Fruit fly (Drosophila melanogaster): Measurements from ENCODE around the gene CG15199.

The CG15199 gene

DNA sequence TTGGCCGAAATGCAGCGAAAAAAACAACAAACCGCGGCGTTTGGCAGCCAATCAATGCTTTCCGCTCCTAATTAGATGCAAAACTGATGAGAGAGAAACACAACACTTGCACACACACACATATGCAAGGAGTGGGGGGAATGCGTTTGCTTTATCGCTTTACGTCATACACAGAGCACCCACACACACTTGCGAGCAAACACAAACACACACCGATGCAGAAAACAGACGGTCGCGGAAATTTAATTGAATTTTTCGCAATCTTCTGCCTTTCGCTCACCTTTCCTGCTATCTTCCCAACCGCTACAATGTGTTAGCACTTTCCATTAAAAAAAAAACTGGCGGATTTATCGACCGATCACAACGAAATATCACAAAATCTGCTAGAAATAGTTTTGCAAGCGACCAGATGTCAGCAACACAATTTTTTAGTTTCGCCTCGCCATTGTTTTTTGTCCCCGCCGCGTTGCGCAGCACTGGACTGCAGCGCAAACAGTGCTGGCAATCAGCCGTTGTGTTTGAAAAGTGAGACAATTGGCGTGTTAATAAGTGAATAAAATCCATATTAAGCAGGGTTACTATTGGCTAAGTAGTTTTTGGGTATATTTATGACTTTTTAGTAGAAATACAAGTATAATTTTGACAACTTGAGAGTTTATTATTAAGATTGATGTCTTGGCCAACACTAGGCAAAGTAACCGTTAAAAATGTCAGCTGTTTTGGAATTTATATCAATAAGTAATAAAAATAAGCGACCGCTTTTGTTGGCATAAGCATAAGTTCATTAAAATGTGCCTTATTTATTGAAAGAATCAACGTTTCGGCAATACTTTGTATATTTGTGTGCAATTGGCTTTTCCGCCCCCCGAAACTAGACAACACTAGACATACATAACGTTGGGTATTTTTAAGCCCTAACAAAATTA is 4.8 kb downstream of the CG15199 start, which contains the start of gene Klp10A (continued):
- TF ChIP-seq dac (GFP tag; optimal IDR thresholded peaks at IDR 0.05) (no peak), CG31627 (GFP tag; optimal IDR thresholded peaks at IDR 0.05) (peak; percentile 39), CG10631 (GFP tag; optimal IDR thresholded peaks at IDR 0.05) (peak; percentile 36), net (GFP tag; optimal IDR thresholded peaks at IDR 0.05) (no peak), lz (GFP tag; optimal IDR thresholded peaks at IDR 0.05) (peak; percentile 48), CG3919 (GFP tag; optimal IDR thresholded peaks at IDR 0.05) (no peak), CG8632 (GFP tag; optimal IDR thresholded peaks at IDR 0.05) (no peak), CG7368 (GFP tag; optimal IDR thresholded peaks at IDR 0.05) (peak; percentile 34), eg (GFP tag; IDR thresholded peaks at IDR 0.05) (no peak), Eip93F (GFP tag; optimal IDR thresholded peaks at IDR 0.05) (no peak)

DNA sequence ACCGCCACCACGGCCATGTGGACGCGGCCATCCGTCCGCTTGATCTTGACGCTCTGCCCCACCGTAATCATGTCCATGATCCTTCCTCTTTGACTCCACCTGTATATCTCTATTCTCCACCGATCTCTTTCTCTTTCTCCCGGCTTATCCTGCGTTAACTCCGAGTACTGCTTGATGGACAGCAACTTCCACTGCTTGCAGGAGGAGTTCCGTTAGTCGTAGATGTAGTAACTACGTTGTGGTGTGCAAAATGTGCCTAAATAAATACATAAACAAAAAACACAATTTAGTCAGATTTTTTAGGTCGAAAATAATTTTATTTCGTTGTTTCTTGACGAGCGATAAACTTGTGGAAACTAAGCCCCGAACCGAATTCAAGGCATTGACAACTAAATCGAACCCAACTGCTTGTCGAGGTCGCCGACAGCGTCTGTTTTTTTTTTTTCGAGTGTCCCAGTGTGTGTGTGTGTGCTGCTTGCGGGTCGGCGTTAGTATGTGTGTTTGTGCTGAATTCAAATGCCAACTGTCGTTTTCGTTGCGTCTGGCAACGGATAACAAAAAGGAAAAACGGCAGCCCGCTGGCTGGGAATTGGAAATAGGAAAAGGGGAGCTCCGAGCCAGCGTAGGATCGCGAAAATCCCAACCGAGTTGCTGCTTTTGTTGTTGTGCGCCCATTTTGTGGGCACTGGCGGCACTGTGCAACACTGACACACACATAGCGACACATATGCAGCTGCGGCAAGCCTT is 5.6 kb downstream of the CG15199 start:
- no peak for TF ChIP-seq CG3032 (tag; optimal IDR thresholded peaks at IDR 0.05)
- no peak for TF ChIP-seq CG4318 (GFP tag; optimal IDR thresholded peaks at IDR 0.05)
- TF ChIP-seq CG8632 (GFP tag; optimal IDR thresholded peaks at IDR 0.05) = no peak
- TF ChIP-seq vri (GFP tag; optimal IDR thresholded peaks at IDR 0.05) = no peak
- no peak for TF ChIP-seq achi (GFP tag; optimal IDR thresholded peaks at IDR 0.05)
- no peak for TF ChIP-seq Sox102F (GFP tag; optimal IDR thresholded peaks at IDR 0.05)
- 0 out of 2 replicates have a peak, but pooled peaks have one; percentile 7 for TF ChIP-seq CG15336 (GFP tag; IDR thresholded peaks at IDR 0.05)
- no peak for TF ChIP-seq OdsH (GFP tag; optimal IDR thresholded peaks at IDR 0.05)
- no peak for TF ChIP-seq Blimp-1 (GFP tag; optimal IDR thresholded peaks at IDR 0.05)
- TF ChIP-seq Sox15 (GFP tag; optimal IDR thresholded peaks at IDR 0.05) = no peak
- TF ChIP-seq eg (GFP tag; IDR thresholded peaks at IDR 0.05) = no peak
- TF ChIP-seq CG10669 (GFP tag; optimal IDR thresholded peaks at IDR 0.05) = no peak
- peak; percentile 41 for TF ChIP-seq svp (GFP tag)
- TF ChIP-seq CG6163 (GFP tag; IDR thresholded peaks at IDR 0.05) = no peak
- no peak for TF ChIP-seq acj6 (GFP tag; optimal IDR thresholded peaks at IDR 0.05)
- TF ChIP-seq CG3919 (GFP tag; optimal IDR thresholded peaks at IDR 0.05) = no peak
- TF ChIP-seq Gug (GFP tag; IDR thresholded peaks at IDR 0.05) = no peak
- no peak for TF ChIP-seq CG16779 (tag; optimal IDR thresholded peaks at IDR 0.05)
- TF ChIP-seq cyc (GFP tag; optimal IDR thresholded peaks at IDR 0.05) = no peak
- peak; percentile 5 for TF ChIP-seq Eip78C (GFP tag)
- no peak for TF ChIP-seq Met (GFP tag; optimal IDR thresholded peaks at IDR 0.05)
- no peak for TF ChIP-seq CG6854 (GFP tag; optimal IDR thresholded peaks at IDR 0.05)
- no peak for TF ChIP-seq CG34406 (GFP tag; optimal IDR thresholded peaks at IDR 0.05)
- no peak for TF ChIP-seq fd85E (GFP tag; optimal IDR thresholded peaks at IDR 0.05)
- TF ChIP-seq CG10631 (GFP tag; optimal IDR thresholded peaks at IDR 0.05) = no peak

- no peak for TF ChIP-seq Hr38 (GFP tag; optimal IDR thresholded peaks at IDR 0.05)
- no peak for TF ChIP-seq fkh (GFP tag; optimal IDR thresholded peaks at IDR 0.05)
- TF ChIP-seq CG4318 (GFP tag; optimal IDR thresholded peaks at IDR 0.05) = no peak
- no peak for TF ChIP-seq Met (GFP tag; optimal IDR thresholded peaks at IDR 0.05)
- TF ChIP-seq fd85E (GFP tag; optimal IDR thresholded peaks at IDR 0.05) = no peak
- no peak for TF ChIP-seq esn (GFP tag; optimal IDR thresholded peaks at IDR 0.05)
- no peak for TF ChIP-seq CG8119 (GFP tag; IDR thresholded peaks at IDR 0.05)
- no peak for TF ChIP-seq eg (GFP tag; IDR thresholded peaks at IDR 0.05)
Measured at dm6 chrX:11132312-11132711, 9.3 kb downstream of the CG15199 start, which contains the start of gene CG44385. CG44385 (minus strand) TSS chrX:11132412.
